Fruit fly (Drosophila melanogaster): ENCODE measurements around the gene CG10096.

CG10096 gene

DNA sequence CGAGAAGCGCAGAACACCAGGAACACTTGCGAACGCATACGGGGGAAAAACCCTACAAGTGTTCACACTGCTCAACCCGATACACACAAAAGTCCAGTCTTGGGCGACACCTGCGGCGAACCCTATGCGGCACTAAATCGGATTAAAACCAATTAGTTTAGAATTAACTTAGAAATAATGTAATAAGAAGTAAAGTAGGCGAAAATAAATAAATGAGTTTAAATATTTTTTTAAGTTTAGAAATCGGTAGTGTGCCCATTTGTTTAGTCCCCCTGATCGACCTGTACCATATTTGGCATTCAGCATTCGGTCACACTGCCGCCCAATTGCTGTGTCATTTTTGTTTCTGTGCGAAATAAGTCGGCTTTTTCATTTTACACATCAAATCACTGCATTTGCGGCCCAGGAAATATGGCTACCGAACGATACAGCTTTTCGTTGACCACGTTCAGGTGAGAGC lies 35.3 kb upstream of the CG10096 start, which contains the start of gene Prosalpha2 (continued):
- TF ChIP-seq fru (optimal IDR thresholded peaks at IDR 0.05), result no peak
- TF ChIP-seq CG30020 (tag; optimal IDR thresholded peaks at IDR 0.05), result peak; percentile 53
- no peak for TF ChIP-seq CG2678 (tag; optimal IDR thresholded peaks at IDR 0.05)
- no peak for TF ChIP-seq CG14014 (GFP tag; IDR thresholded peaks at IDR 0.05)
- TF ChIP-seq pum (GFP tag; optimal IDR thresholded peaks at IDR 0.05), result no peak
- TF ChIP-seq Opbp (GFP tag; IDR thresholded peaks at IDR 0.05; ENCODE audit: partially characterized antibody), result no peak
- TF ChIP-seq lmd (GFP tag; IDR thresholded peaks at IDR 0.05), result peak; percentile 15; the same call in 1 of the 2 replicates
- TF ChIP-seq sim (GFP tag; IDR thresholded peaks at IDR 0.05), result no peak
- no peak for TF ChIP-seq CG16863 (GFP tag; optimal IDR thresholded peaks at IDR 0.05)
- no peak for TF ChIP-seq tup (GFP tag; optimal IDR thresholded peaks at IDR 0.05)
- no peak for TF ChIP-seq CG17328 (GFP tag; IDR thresholded peaks at IDR 0.05)
- TF ChIP-seq CG14710 (tag; optimal IDR thresholded peaks at IDR 0.05), result peak; percentile 80
- no peak for TF ChIP-seq CG10366 (GFP tag; IDR thresholded peaks at IDR 0.05)
- TF ChIP-seq BEAF-32 (GFP tag; optimal IDR thresholded peaks at IDR 0.05), result peak; percentile 34
- TF ChIP-seq CG1792 (GFP tag; optimal IDR thresholded peaks at IDR 0.05), result no peak
- TF ChIP-seq pzg (GFP tag; optimal IDR thresholded peaks at IDR 0.05), result peak; percentile 61
- TF ChIP-seq gsb-n (tag; optimal IDR thresholded peaks at IDR 0.05), result no peak
- no peak for TF ChIP-seq schlank (tag; optimal IDR thresholded peaks at IDR 0.05)
- TF ChIP-seq CG11560 (tag; IDR thresholded peaks at IDR 0.05), result no peak
- no peak for TF ChIP-seq cad (GFP tag; optimal IDR thresholded peaks at IDR 0.05)
- TF ChIP-seq rib (GFP tag; IDR thresholded peaks at IDR 0.05), result no peak
- TF ChIP-seq CG17912 (GFP tag; optimal IDR thresholded peaks at IDR 0.05), result no peak
- TF ChIP-seq mld (GFP tag; IDR thresholded peaks at IDR 0.05; ENCODE audit: partially characterized antibody), result no peak
- TF ChIP-seq stc (GFP tag; IDR thresholded peaks at IDR 0.05), result no peak
- TF ChIP-seq MESR4 (GFP tag; optimal IDR thresholded peaks at IDR 0.05), result peak; percentile 66
- peak; percentile 24 for TF ChIP-seq chn (GFP tag; optimal IDR thresholded peaks at IDR 0.05)
- TF ChIP-seq tap (tag; optimal IDR thresholded peaks at IDR 0.05), result no peak
- TF ChIP-seq CG1603 (tag; optimal IDR thresholded peaks at IDR 0.05), result peak; percentile 55
- no peak for TF ChIP-seq E2f1 (GFP tag; IDR thresholded peaks at IDR 0.05)
- TF ChIP-seq CG8290 (GFP tag; optimal IDR thresholded peaks at IDR 0.05), result peak; percentile 9
- no peak for TF ChIP-seq CG8290 (tag; optimal IDR thresholded peaks at IDR 0.05)
- TF ChIP-seq CG12104 (GFP tag; optimal IDR thresholded peaks at IDR 0.05), result no peak
- no peak for TF ChIP-seq ac (GFP tag; optimal IDR thresholded peaks at IDR 0.05)
- TF ChIP-seq gfzf (GFP tag; optimal IDR thresholded peaks at IDR 0.05), result peak; percentile 83
- 0 out of 3 replicates have a peak, but pooled peaks have one; percentile 27 for TF ChIP-seq CG17361 (GFP tag; IDR thresholded peaks at IDR 0.05)
- TF ChIP-seq jing (GFP tag; optimal IDR thresholded peaks at IDR 0.05), result no peak
- TF ChIP-seq Antp (GFP tag; optimal IDR thresholded peaks at IDR 0.05), result no peak
- no peak for TF ChIP-seq CG7271 (tag; optimal IDR thresholded peaks at IDR 0.05)
- no peak for TF ChIP-seq CG11696 (GFP tag; IDR thresholded peaks at IDR 0.05)
- TF ChIP-seq Hr3 (GFP tag; optimal IDR thresholded peaks at IDR 0.05), result no peak
- TF ChIP-seq CG12391 (tag; optimal IDR thresholded peaks at IDR 0.05), result peak; percentile 1
- no peak for TF ChIP-seq CG10543 (GFP tag; optimal IDR thresholded peaks at IDR 0.05)
- peak; percentile 30 for TF ChIP-seq Nf-YC (tag; optimal IDR thresholded peaks at IDR 0.05)
- TF ChIP-seq CG12659 (GFP tag; optimal IDR thresholded peaks at IDR 0.05), result peak; percentile 68
- TF ChIP-seq pho (GFP tag; optimal IDR thresholded peaks at IDR 0.05), result no peak
- TF ChIP-seq CoRest (tag; optimal IDR thresholded peaks at IDR 0.05), result peak; percentile 74
- TF ChIP-seq fd96Cb (tag; optimal IDR thresholded peaks at IDR 0.05), result no peak
- TF ChIP-seq hkb (optimal IDR thresholded peaks at IDR 0.05), result no peak
- no peak for TF ChIP-seq hkb (GFP tag; IDR thresholded peaks at IDR 0.05)
- no peak for TF ChIP-seq caup (GFP tag; optimal IDR thresholded peaks at IDR 0.05; ENCODE audit: severe bottlenecking)
- no peak for TF ChIP-seq lov (optimal IDR thresholded peaks at IDR 0.05)
- TF ChIP-seq lov (GFP tag; IDR thresholded peaks at IDR 0.05), result no peak
